Fruit fly (Drosophila melanogaster): ENCODE results near the gene AANATL2.

Gene AANATL2

DNA sequence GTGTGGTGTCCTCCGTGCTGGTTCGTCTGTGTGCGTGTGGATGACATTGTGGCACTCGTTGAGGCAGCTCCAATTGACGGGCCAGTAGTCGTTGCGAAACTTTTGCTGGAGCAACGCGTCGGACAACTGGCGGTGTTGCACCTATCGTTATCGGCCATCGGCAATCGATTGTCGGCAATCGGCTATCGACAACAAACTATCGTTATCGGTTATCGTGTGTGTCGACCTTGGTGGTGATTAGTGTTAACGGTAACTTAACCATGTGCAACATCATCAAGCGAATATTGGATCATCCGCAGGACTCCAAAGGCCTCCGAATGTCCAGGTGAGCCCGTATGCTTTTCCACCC lies 2.7 kb upstream of the AANATL2 start, which contains the start of gene Ddr (continued):
- TF ChIP-seq tna (GFP tag; IDR thresholded peaks at IDR 0.05; ENCODE audit: partially characterized antibody) (peak; percentile 57), CG15479 (GFP tag; optimal IDR thresholded peaks at IDR 0.05) (no peak), CG2678 (tag; optimal IDR thresholded peaks at IDR 0.05) (no peak), Hmr (GFP tag; optimal IDR thresholded peaks at IDR 0.05) (no peak)

DNA sequence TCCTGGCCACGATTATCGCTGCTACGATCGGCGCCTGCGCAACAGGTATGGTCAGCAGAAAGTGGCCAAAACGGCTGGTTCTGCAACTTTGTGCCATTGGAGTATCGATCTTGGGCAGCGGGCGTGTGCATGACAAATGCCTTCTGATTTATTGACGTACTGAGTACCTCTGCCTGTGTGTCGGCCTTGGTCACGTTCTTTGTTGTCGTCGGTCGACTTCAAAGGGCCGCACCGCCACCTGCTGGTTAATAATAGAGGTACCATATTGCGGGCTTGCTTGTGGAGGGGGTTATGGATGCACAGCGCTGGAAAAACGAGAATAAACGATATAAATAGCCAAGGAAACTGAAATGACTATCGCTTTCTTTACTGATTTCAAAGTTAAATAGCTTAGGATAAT lies 4.0 kb downstream of the AANATL2 start:
- TF ChIP-seq CG1602 (GFP tag; optimal IDR thresholded peaks at IDR 0.05) (no peak), kni (GFP tag; optimal IDR thresholded peaks at IDR 0.05) (peak; percentile 52), dysf (GFP tag; IDR thresholded peaks at IDR 0.05) (0 out of 3 replicates have a peak, but pooled peaks have one; percentile 13), CG9215 (GFP tag; IDR thresholded peaks at IDR 0.05) (no peak), zen (tag; optimal IDR thresholded peaks at IDR 0.05) (peak; percentile 49), CG10147 (GFP tag; optimal IDR thresholded peaks at IDR 0.05) (no peak), pan (optimal IDR thresholded peaks at IDR 0.05) (peak in 1 of 2 experiments; percentile 40), pan (GFP tag; optimal IDR thresholded peaks at IDR 0.05 in 1 of 2, IDR thresholded peaks at IDR 0.05 in 1 of 2) (peak in 1 of 2 experiments; percentile 59), Med (GFP tag) (peak; percentile 43), tll (GFP tag; optimal IDR thresholded peaks at IDR 0.05) (peak in 1 of 2 experiments; percentile 33), CTCF (GFP tag; optimal IDR thresholded peaks at IDR 0.05) (peak; percentile 39), NC2α (GFP tag; optimal IDR thresholded peaks at IDR 0.05) (no peak), Hr78 (GFP tag; optimal IDR thresholded peaks at IDR 0.05) (no peak), Ets65A (GFP tag) (peak; percentile 13), hth (optimal IDR thresholded peaks at IDR 0.05) (peak; percentile 3), cad (GFP tag; optimal IDR thresholded peaks at IDR 0.05) (peak; percentile 16)

DNA sequence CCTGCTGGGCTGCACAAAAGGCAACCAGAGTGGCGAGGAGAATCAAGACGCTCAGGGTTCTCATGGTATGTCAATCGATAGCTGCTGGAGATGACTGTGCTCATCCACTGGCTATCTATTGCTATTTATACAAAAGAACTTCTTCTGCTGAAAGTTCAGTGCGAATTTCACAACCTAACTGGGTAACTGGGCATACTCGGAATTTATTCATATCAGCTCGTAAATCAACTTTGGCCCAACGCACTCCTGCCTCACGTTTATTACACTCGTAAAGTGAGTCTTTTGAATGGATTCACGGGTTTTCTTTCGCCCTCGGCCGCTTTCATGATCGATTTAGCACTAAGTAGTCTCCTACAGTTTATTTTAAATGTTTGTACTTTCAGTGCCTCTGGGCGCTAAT lies 8.7 kb downstream of the AANATL2 start, which contains the start of gene CG13983:
CG13983 (minus strand) TSS at position 101 of the 400 bp plus-strand sequence.
- TF ChIP-seq vnd (GFP tag; IDR thresholded peaks at IDR 0.05; ENCODE audit: partially characterized antibody) (no peak), crol (GFP tag; IDR thresholded peaks at IDR 0.05) (no peak), gro (GFP tag; optimal IDR thresholded peaks at IDR 0.05) (no peak), dpn (GFP tag; optimal IDR thresholded peaks at IDR 0.05) (no peak), CG9797 (GFP tag; optimal IDR thresholded peaks at IDR 0.05) (no peak), mld (GFP tag; IDR thresholded peaks at IDR 0.05; ENCODE audit: partially characterized antibody) (no peak), tna (GFP tag; IDR thresholded peaks at IDR 0.05; ENCODE audit: partially characterized antibody) (no peak), CG17612 (GFP tag; IDR thresholded peaks at IDR 0.05) (no peak), dimm (GFP tag; IDR thresholded peaks at IDR 0.05) (no peak)

DNA sequence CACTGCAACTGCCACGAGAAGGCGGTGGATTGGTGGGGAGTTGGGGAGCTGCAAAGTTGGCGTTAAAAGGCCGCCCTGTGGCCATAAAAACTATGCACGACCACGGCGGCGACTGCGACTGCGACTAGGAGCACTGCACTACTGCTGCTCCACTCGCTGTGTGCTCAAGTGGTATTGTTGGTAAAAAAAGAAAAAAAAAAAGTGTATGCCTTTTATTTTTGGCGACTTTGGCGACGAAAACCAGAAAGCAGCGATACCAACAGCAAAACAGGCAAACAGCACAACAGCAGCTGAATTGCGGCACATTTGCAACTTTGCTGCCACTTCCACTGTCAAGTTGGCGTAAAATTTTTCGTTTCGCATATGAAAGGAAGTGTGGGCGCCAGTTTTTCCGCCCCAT lies 15.7 kb downstream of the AANATL2 start:
- TF ChIP-seq C15 (GFP tag; IDR thresholded peaks at IDR 0.05) (no peak), Lim3 (GFP tag; IDR thresholded peaks at IDR 0.05) (0 out of 2 replicates have a peak, but pooled peaks have one; percentile 23), CG6654 (GFP tag; optimal IDR thresholded peaks at IDR 0.05) (no peak), ftz-f1 (GFP tag; optimal IDR thresholded peaks at IDR 0.05) (no peak), CG10321 (GFP tag; IDR thresholded peaks at IDR 0.05) (no peak), Drgx (GFP tag; IDR thresholded peaks at IDR 0.05) (peak; percentile 56), CG15696 (tag; optimal IDR thresholded peaks at IDR 0.05) (no peak)

All from whole organism, embryonic.